Fruit fly (Drosophila melanogaster) whole organism, embryonic: Measurements from ENCODE around the gene Srg3.
A peak's percentile ranks its signal among the peaks of the same experiment; 100 is the strongest.

Experiments
- B-H2 ChIP-seq: fragments of 200-800 bp; sonication (Bioruptor generic); optimal IDR thresholded peaks from 2 replicates; lab custom pipeline; 2018; ENCODE audit warnings: missing biosample characterization, mild to moderate bottlenecking, missing genetic modification characterization
- Blimp-1 ChIP-seq: fragments of 200-800 bp; sonication (Bioruptor generic); optimal IDR thresholded peaks from 3 replicates; lab custom pipeline; 2018; ENCODE audit warnings: missing biosample characterization, missing genetic modification characterization, mild to moderate bottlenecking, moderate library complexity, missing genetic modification reagents
- CG10147 ChIP-seq: fragments of 200-800 bp; sonication (Bioruptor generic); optimal IDR thresholded peaks from 2 replicates; lab custom pipeline; 2019; ENCODE audit warnings: missing biosample characterization, mild to moderate bottlenecking, missing genetic modification characterization, moderate library complexity
- CG10462 ChIP-seq: fragments of 200-800 bp; sonication (Bioruptor generic); optimal IDR thresholded peaks from 2 replicates; lab custom pipeline; 2016; ENCODE audit warnings: missing biosample characterization, missing genetic modification characterization
- CG10979 ChIP-seq: fragments of 200-800 bp; sonication (Bioruptor generic); optimal IDR thresholded peaks from 2 replicates; lab custom pipeline; 2018; ENCODE audit warnings: missing biosample characterization, mild to moderate bottlenecking, missing genetic modification characterization, moderate library complexity
- CG11247 ChIP-seq: fragments of 200-800 bp; sonication (Bioruptor generic); IDR thresholded peaks from 2 replicates; pipeline ENCODE4 v1.3.6; 2022; ENCODE audit warnings: missing biosample characterization, missing genetic modification characterization
- CG11456 ChIP-seq: fragments of 200-800 bp; sonication (Bioruptor generic); IDR thresholded peaks from 3 replicates; pipeline ENCODE4 v1.3.6; 2022; ENCODE audit warnings: missing biosample characterization, missing genetic modification characterization
- CG11560 ChIP-seq: fragments of 200-800 bp; sonication (Bioruptor generic); IDR thresholded peaks from 3 replicates; pipeline ENCODE4 v1.3.6; 2022; ENCODE audit warnings: missing biosample characterization, missing genetic modification characterization
- CG12391 ChIP-seq: fragments of 200-800 bp; sonication (Bioruptor generic); optimal IDR thresholded peaks from 3 replicates; lab custom pipeline; 2018; ENCODE audit warnings: missing biosample characterization, mild to moderate bottlenecking, missing genetic modification characterization, moderate library complexity
- CG12769 ChIP-seq: fragments of 200-800 bp; sonication (Bioruptor generic); optimal IDR thresholded peaks from 2 replicates; lab custom pipeline; 2019; ENCODE audit warnings: missing biosample characterization, mild to moderate bottlenecking, missing genetic modification characterization, moderate library complexity
- CG13123 ChIP-seq: fragments of 200-800 bp; sonication (Bioruptor generic); optimal IDR thresholded peaks from 2 replicates; lab custom pipeline; 2016; ENCODE audit warnings: missing biosample characterization, missing genetic modification characterization
- CG13775 ChIP-seq: fragments of 200-800 bp; sonication (Bioruptor generic); optimal IDR thresholded peaks from 3 replicates; lab custom pipeline; 2017; ENCODE audit warnings: missing biosample characterization, mild to moderate bottlenecking, missing genetic modification characterization
- CG14710 ChIP-seq: fragments of 200-800 bp; sonication (Bioruptor generic); optimal IDR thresholded peaks from 3 replicates; lab custom pipeline; 2019; ENCODE audit warnings: missing biosample characterization, mild to moderate bottlenecking, missing genetic modification characterization, moderate library complexity
- CG16863 ChIP-seq: fragments of 200-800 bp; sonication (Bioruptor generic); optimal IDR thresholded peaks from 3 replicates; lab custom pipeline; 2016; ENCODE audit warnings: missing biosample characterization, missing genetic modification characterization
- CG18262 ChIP-seq: fragments of 200-800 bp; optimal IDR thresholded peaks from 3 replicates; lab custom pipeline; 2019; ENCODE audit warnings: missing biosample characterization, mild to moderate bottlenecking, missing genetic modification characterization, moderate library complexity
- CG18476 ChIP-seq: fragments of 200-800 bp; sonication (Bioruptor generic); optimal IDR thresholded peaks from 2 replicates; lab custom pipeline; 2016; ENCODE audit warnings: missing biosample characterization, mild to moderate bottlenecking, missing genetic modification characterization
- CG2678 ChIP-seq: fragments of 200-800 bp; sonication (Bioruptor generic); optimal IDR thresholded peaks from 3 replicates; lab custom pipeline; 2019; ENCODE audit warnings: missing biosample characterization, mild to moderate bottlenecking, missing genetic modification characterization, moderate library complexity
- CG2889 ChIP-seq: fragments of 200-800 bp; sonication (Bioruptor generic); IDR thresholded peaks from 3 replicates; pipeline ENCODE4 v1.3.6; 2022; ENCODE audit warnings: missing biosample characterization, missing genetic modification characterization
- CG34376 ChIP-seq: fragments of 200-800 bp; sonication (Bioruptor generic); optimal IDR thresholded peaks from 2 replicates; lab custom pipeline; 2018; ENCODE audit warnings: missing biosample characterization, mild to moderate bottlenecking, missing genetic modification characterization
- CG4707 ChIP-seq: fragments of 200-800 bp; sonication (Bioruptor generic); optimal IDR thresholded peaks from 2 replicates; lab custom pipeline; 2018; ENCODE audit warnings: missing biosample characterization, mild to moderate bottlenecking, missing genetic modification characterization, moderate library complexity
- CG4854 ChIP-seq: fragments of 200-800 bp; sonication (Bioruptor generic); optimal IDR thresholded peaks from 2 replicates; lab custom pipeline; 2016; ENCODE audit warnings: missing biosample characterization, missing genetic modification characterization, inconsistent platforms
- CG6854 ChIP-seq: fragments of 200-800 bp; sonication (Bioruptor generic); optimal IDR thresholded peaks from 3 replicates; lab custom pipeline; 2017; ENCODE audit warnings: missing biosample characterization, mild to moderate bottlenecking, missing genetic modification characterization
- CG9437 ChIP-seq: fragments of 200-800 bp; sonication (Bioruptor generic); optimal IDR thresholded peaks from 2 replicates; lab custom pipeline; 2018; ENCODE audit warnings: missing biosample characterization, mild to moderate bottlenecking, missing genetic modification characterization
- CG9797 ChIP-seq: fragments of 200-800 bp; sonication (Bioruptor generic); optimal IDR thresholded peaks from 3 replicates; lab custom pipeline; 2018; ENCODE audit warnings: missing biosample characterization, mild to moderate bottlenecking, missing genetic modification characterization
- CG9817 ChIP-seq: fragments of 200-800 bp; sonication (Bioruptor generic); optimal IDR thresholded peaks from 2 replicates; lab custom pipeline; 2018; ENCODE audit warnings: missing biosample characterization, mild to moderate bottlenecking, missing genetic modification characterization, moderate library complexity
- E2f1 ChIP-seq: fragments of 200-800 bp; sonication (Bioruptor generic); IDR thresholded peaks from 2 replicates; pipeline ENCODE4 v1.3.6; 2022; ENCODE audit warnings: missing biosample characterization, missing genetic modification characterization
- Hr3 ChIP-seq: fragments of 200-800 bp; sonication (Bioruptor generic); optimal IDR thresholded peaks from 3 replicates; lab custom pipeline; 2016; ENCODE audit warnings: missing biosample characterization, missing genetic modification characterization
- Mad ChIP-seq: fragments of 200-800 bp; sonication (Bioruptor generic); optimal IDR thresholded peaks from 2 replicates; lab custom pipeline; 2016; ENCODE audit warnings: missing biosample characterization, missing genetic modification characterization
- Mes4 ChIP-seq: fragments of 200-800 bp; sonication (Bioruptor generic); optimal IDR thresholded peaks from 2 replicates; lab custom pipeline; 2016; ENCODE audit warnings: missing biosample characterization, missing genetic modification characterization
- Nf-YC ChIP-seq: fragments of 200-800 bp; optimal IDR thresholded peaks from 3 replicates; lab custom pipeline; 2019; ENCODE audit warnings: missing biosample characterization, mild to moderate bottlenecking, missing genetic modification characterization, moderate library complexity
- Oaz ChIP-seq: fragments of 200-800 bp; sonication (Bioruptor generic); IDR thresholded peaks from 2 replicates; pipeline ENCODE4 v1.3.6; 2022; ENCODE audit warnings: missing biosample characterization, missing genetic modification characterization
- PHDP ChIP-seq: fragments of 200-800 bp; sonication (Bioruptor generic); optimal IDR thresholded peaks from 3 replicates; lab custom pipeline; 2018; ENCODE audit warnings: missing biosample characterization, mild to moderate bottlenecking, missing genetic modification characterization, moderate library complexity
- Pdp1 ChIP-seq, 2 experiments: fragments of 200-800 bp; sonication (Bioruptor generic); optimal IDR thresholded peaks; 3 replicates each; lab custom pipeline; 2016; ENCODE audit warnings: missing biosample characterization in 2 of 2, missing genetic modification characterization in 2 of 2, mild to moderate bottlenecking in 1 of 2, moderate library complexity in 1 of 2
- YL-1 ChIP-seq: fragments of 200-800 bp; sonication (Bioruptor generic); optimal IDR thresholded peaks from 3 replicates; lab custom pipeline; 2017; ENCODE audit warnings: missing biosample characterization, mild to moderate bottlenecking, missing genetic modification characterization
- al ChIP-seq: fragments of 200-800 bp; sonication (Bioruptor generic); IDR thresholded peaks from 2 replicates; pipeline ENCODE4 v1.3.6; 2022; ENCODE audit warnings: missing biosample characterization, missing genetic modification characterization
- ap ChIP-seq: fragments of 200-800 bp; sonication (Bioruptor generic); IDR thresholded peaks from 2 replicates; pipeline ENCODE4 v1.3.6; 2022; ENCODE audit warnings: missing biosample characterization, missing genetic modification characterization
- az2 ChIP-seq: fragments of 200-800 bp; sonication (Bioruptor generic); optimal IDR thresholded peaks from 3 replicates; lab custom pipeline; 2016; ENCODE audit warnings: missing biosample characterization, missing genetic modification characterization
- ci ChIP-seq: fragments of 200-800 bp; sonication (Bioruptor generic); IDR thresholded peaks from 3 replicates; pipeline ENCODE4 v1.3.6; 2022; ENCODE audit warnings: missing biosample characterization, missing genetic modification characterization
- da ChIP-seq: fragments of 200-800 bp; sonication (Bioruptor generic); optimal IDR thresholded peaks from 2 replicates; lab custom pipeline; 2016; ENCODE audit warnings: missing biosample characterization, missing genetic modification characterization
- dan ChIP-seq: fragments of 200-800 bp; sonication (Bioruptor generic); IDR thresholded peaks from 2 replicates; pipeline ENCODE4 v1.3.6; 2022; ENCODE audit warnings: missing biosample characterization, missing genetic modification characterization
- grau ChIP-seq: fragments of 200-800 bp; optimal IDR thresholded peaks from 3 replicates; lab custom pipeline; 2019; ENCODE audit warnings: missing biosample characterization, mild to moderate bottlenecking, missing genetic modification characterization, moderate library complexity
- insv ChIP-seq, 2 experiments: fragments of 200-800 bp; sonication (Bioruptor generic); optimal IDR thresholded peaks; 3 replicates each; lab custom pipeline; 2016 to 2018; ENCODE audit warnings: missing biosample characterization in 2 of 2, missing genetic modification characterization in 2 of 2
- ken ChIP-seq: fragments of 200-800 bp; sonication (Bioruptor generic); IDR thresholded peaks from 3 replicates; pipeline ENCODE4 v1.3.6; 2022; ENCODE audit warnings: missing biosample characterization, missing genetic modification characterization
- klu ChIP-seq: fragments of 200-800 bp; sonication (Bioruptor generic); IDR thresholded peaks from 2 replicates; pipeline ENCODE4 v1.3.6; 2022; ENCODE audit warnings: missing biosample characterization, missing genetic modification characterization
- lbe ChIP-seq: fragments of 200-800 bp; sonication (Bioruptor generic); optimal IDR thresholded peaks from 2 replicates; lab custom pipeline; 2016; ENCODE audit warnings: missing biosample characterization, mild to moderate bottlenecking, missing genetic modification characterization
- peb ChIP-seq: fragments of 200-800 bp; sonication (Bioruptor generic); IDR thresholded peaks from 2 replicates; pipeline ENCODE4 v1.3.6; 2022; ENCODE audit warnings: missing biosample characterization, missing genetic modification characterization
- phol ChIP-seq: fragments of 200-800 bp; sonication (Bioruptor generic); optimal IDR thresholded peaks from 3 replicates; lab custom pipeline; 2018; ENCODE audit warnings: missing biosample characterization, mild to moderate bottlenecking, missing genetic modification characterization, moderate library complexity
- schlank ChIP-seq: fragments of 200-800 bp; sonication (Bioruptor generic); optimal IDR thresholded peaks from 2 replicates; lab custom pipeline; 2018; ENCODE audit warnings: missing biosample characterization, mild to moderate bottlenecking, missing genetic modification characterization
- sens ChIP-seq: fragments of 200-800 bp; sonication (Bioruptor generic); peaks from one replicate; lab custom pipeline; 2016; ENCODE audit warnings: missing biosample characterization, missing genetic modification characterization
- sens-2 ChIP-seq: fragments of 200-800 bp; sonication (Bioruptor generic); IDR thresholded peaks from 2 replicates; pipeline ENCODE4 v1.3.6; 2022; ENCODE audit warnings: missing biosample characterization, missing genetic modification characterization
- slp2 ChIP-seq: fragments of 200-800 bp; sonication (Bioruptor generic); optimal IDR thresholded peaks from 2 replicates; lab custom pipeline; 2016; ENCODE audit warnings: missing biosample characterization, missing genetic modification characterization
- sug ChIP-seq: fragments of 200-800 bp; optimal IDR thresholded peaks from 2 replicates; lab custom pipeline; 2019; ENCODE audit warnings: missing biosample characterization, mild to moderate bottlenecking, missing genetic modification characterization, moderate library complexity

The Srg3 gene

dm6 chr3L:9424528-9424911 is 18.5 kb upstream of the Srg3 start (continued):
- TF ChIP-seq Oaz (GFP tag; lab: Robert Waterston, UW) = no peak
- TF ChIP-seq slp2 (GFP tag; lab: Kevin White, UChicago) = no peak
- TF ChIP-seq sens-2 (GFP tag; lab: Robert Waterston, UW) = no peak
- no peak for TF ChIP-seq CG11560 (tag; lab: Robert Waterston, UW)
- peak; percentile 74 for TF ChIP-seq sens (GFP tag; lab: Kevin White, UChicago)
- no peak for TF ChIP-seq Hr3 (GFP tag; lab: Kevin White, UChicago)
- no peak for TF ChIP-seq CG10462 (GFP tag; lab: Kevin White, UChicago)
- TF ChIP-seq peb (GFP tag; lab: Robert Waterston, UW) = no peak
- TF ChIP-seq CG9437 (GFP tag; lab: Kevin White, UChicago) = peak; percentile 38
- TF ChIP-seq ken (GFP tag; lab: Robert Waterston, UW) = no peak
- no peak for TF ChIP-seq CG4854 (GFP tag; lab: Kevin White, UChicago)
- peak; percentile 53 for TF ChIP-seq CG2678 (tag; lab: Kevin White, UChicago)
- TF ChIP-seq da (GFP tag; lab: Kevin White, UChicago) = no peak
- TF ChIP-seq Mad (GFP tag; lab: Kevin White, UChicago) = no peak
- peak; percentile 41 for TF ChIP-seq CG18476
- no peak for TF ChIP-seq az2
- TF ChIP-seq CG11456 = no peak
- no peak for TF ChIP-seq CG11247 (GFP tag; lab: Robert Waterston, UW)
- TF ChIP-seq al (GFP tag; lab: Robert Waterston, UW) = no peak
- no peak for TF ChIP-seq ci (GFP tag; lab: Robert Waterston, UW)
- no peak for TF ChIP-seq sug (tag; lab: Kevin White, UChicago)
- no peak for TF ChIP-seq CG16863 (GFP tag; lab: Kevin White, UChicago)
- TF ChIP-seq CG10147 (GFP tag; lab: Kevin White, UChicago) = peak; percentile 22
- TF ChIP-seq lbe (GFP tag; lab: Kevin White, UChicago) = peak; percentile 59
- no peak for TF ChIP-seq Pdp1 (GFP tag; optimal IDR thresholded peaks at IDR 0.05; lab: Kevin White, UChicago)
- peak; percentile 18 for TF ChIP-seq CG6854 (GFP tag; lab: Kevin White, UChicago)
- TF ChIP-seq B-H2 (GFP tag; lab: Kevin White, UChicago) = no peak
- no peak for TF ChIP-seq CG9797
- peak; percentile 64 for TF ChIP-seq CG18262 (tag; lab: Kevin White, UChicago)
- TF ChIP-seq schlank (tag; lab: Kevin White, UChicago) = no peak
- TF ChIP-seq klu = no peak
- peak; percentile 20 for TF ChIP-seq CG13775
- TF ChIP-seq Nf-YC (tag; lab: Kevin White, UChicago) = peak; percentile 37
- peak; percentile 56 for TF ChIP-seq CG12391 (tag; lab: Kevin White, UChicago)
- TF ChIP-seq CG9817 = no peak
- peak; percentile 27 for TF ChIP-seq CG14710 (tag; lab: Kevin White, UChicago)
- no peak for TF ChIP-seq YL-1 (GFP tag; lab: Kevin White, UChicago)
- no peak for TF ChIP-seq ap (GFP tag; lab: Robert Waterston, UW)
- no peak for TF ChIP-seq Mes4 (GFP tag; lab: Kevin White, UChicago)
- TF ChIP-seq CG34376 (GFP tag; lab: Kevin White, UChicago) = no peak
- no peak for TF ChIP-seq CG4707 (GFP tag; lab: Kevin White, UChicago)
- peak; percentile 63 for TF ChIP-seq grau (tag; lab: Kevin White, UChicago)
- TF ChIP-seq insv (GFP tag; optimal IDR thresholded peaks at IDR 0.05; lab: Kevin White, UChicago) = no peak
- TF ChIP-seq PHDP (tag; lab: Kevin White, UChicago) = peak; percentile 79
- TF ChIP-seq CG12769 (tag; lab: Kevin White, UChicago) = no peak
- TF ChIP-seq phol = peak; percentile 32
- TF ChIP-seq CG10979 (tag; lab: Kevin White, UChicago) = peak; percentile 21
- no peak for TF ChIP-seq dan (GFP tag; lab: Robert Waterston, UW)
- no peak for TF ChIP-seq E2f1 (GFP tag; lab: Robert Waterston, UW)
- TF ChIP-seq Blimp-1 (GFP tag; lab: Kevin White, UChicago) = peak; percentile 52
- TF ChIP-seq CG2889 = no peak
- no peak for TF ChIP-seq CG13123 (GFP tag; lab: Kevin White, UChicago)
